Worm (Caenorhabditis elegans) whole organism, midembryonic: Measurements from ENCODE around the gene ubh-4.

Experiments
- T22C8.4 ChIP-seq: fragments of 200-800 bp; sonication (Bioruptor generic); IDR thresholded peaks from 2 replicates; pipeline ENCODE4 v1.3.6; 2022; ENCODE audit warnings: missing genetic modification characterization, missing compliant biosample characterization
- med-1 ChIP-seq: sonication (generic microtip); optimal IDR thresholded peaks from 2 replicates; lab custom pipeline; 2017; ENCODE audit warnings: missing genetic modification characterization, mild to moderate bottlenecking, missing compliant biosample characterization, antibody characterized with exemption, missing genetic modification reagents; ENCODE audit not compliant: insufficient read depth
- ref-1 ChIP-seq: fragments of 200-800 bp; sonication (Bioruptor generic); conservative IDR thresholded peaks from 2 replicates; pipeline ENCODE4 v1.3.6; 2022; ENCODE audit warnings: missing genetic modification reagents, missing genetic modification characterization, missing compliant biosample characterization

- TF ChIP-seq T22C8.4 (no peak), ref-1 (no peak), med-1 (no peak)
These were observed 27.0 kb downstream of the ubh-4 start, which contains the start of gene DH11.2 for ce11 chrII:8012071-8013031.
